Worm (Caenorhabditis elegans) whole organism, L4 larva: ENCODE data around the gene F26F4.2.

Experiments used
- D1046.2 ChIP-seq: fragments of 200-800 bp; sonication (Bioruptor generic); IDR thresholded peaks from 2 replicates; pipeline ENCODE4 v1.3.6; 2022; ENCODE audit warnings: missing genetic modification characterization, missing compliant biosample characterization
- F10B5.3 ChIP-seq: sonication (generic microtip); optimal IDR thresholded peaks from 2 replicates; lab custom pipeline; 2016; ENCODE audit warnings: mild to moderate bottlenecking, missing genetic modification characterization, missing compliant biosample characterization
- F37D6.2 ChIP-seq: sonication (generic microtip); optimal IDR thresholded peaks from 2 replicates; lab custom pipeline; 2016; ENCODE audit warnings: mild to moderate bottlenecking, missing genetic modification characterization, missing compliant biosample characterization
- R02D3.7 ChIP-seq: fragments of 150-350 bp; sonication (generic microtip); optimal IDR thresholded peaks from 3 replicates; lab custom pipeline; 2014; ENCODE audit warnings: missing biosample characterization, missing genetic modification characterization
- Y48G9A.11 ChIP-seq: fragments of 200-800 bp; sonication (Bioruptor generic); IDR thresholded peaks from 2 replicates; pipeline ENCODE4 v1.3.6; 2022; ENCODE audit warnings: missing genetic modification reagents, missing genetic modification characterization, missing compliant biosample characterization
- Y5F2A.4 ChIP-seq: fragments of 200-800 bp; sonication (Bioruptor generic); optimal IDR thresholded peaks from 2 replicates; lab custom pipeline; 2018; ENCODE audit warnings: mild to moderate bottlenecking, missing genetic modification characterization, missing compliant biosample characterization
- Y75B8A.6 ChIP-seq: fragments of 200-800 bp; sonication (Bioruptor generic); IDR thresholded peaks from 2 replicates; pipeline ENCODE4 v1.3.6; 2022; ENCODE audit warnings: missing genetic modification reagents, missing genetic modification characterization, missing compliant biosample characterization
- ZK546.5 ChIP-seq, 2 experiments: sonication (generic microtip); optimal IDR thresholded peaks; 2 replicates each; lab custom pipeline; 2017; ENCODE audit warnings: missing biosample characterization in 2 of 2, missing genetic modification characterization in 2 of 2
- aha-1 ChIP-seq: fragments of 150-350 bp; peaks from one replicate; lab custom pipeline; 2014; ENCODE audit warnings: missing biosample characterization, missing genetic modification characterization
- ama-1 ChIP-seq: fragments of 150-350 bp; optimal IDR thresholded peaks from 2 replicates; lab custom pipeline; 2014; ENCODE audit warnings: inconsistent platforms, mixed read lengths
- ceh-62 ChIP-seq: sonication (generic microtip); optimal IDR thresholded peaks from 2 replicates; lab custom pipeline; 2017; ENCODE audit warnings: missing biosample characterization, missing genetic modification characterization
- ceh-82 ChIP-seq: sonication (generic microtip); optimal IDR thresholded peaks from 2 replicates; lab custom pipeline; 2017; ENCODE audit warnings: missing biosample characterization, missing genetic modification characterization
- daf-19 ChIP-seq: fragments of 200-800 bp; sonication (Bioruptor generic); conservative IDR thresholded peaks from 2 replicates; pipeline ENCODE4 v1.3.6; 2022; ENCODE audit warnings: missing genetic modification characterization, missing compliant biosample characterization
- dmd-6 ChIP-seq: fragments of 200-800 bp; sonication (Bioruptor generic); IDR thresholded peaks from 2 replicates; pipeline ENCODE4 v1.3.6; 2022; ENCODE audit warnings: missing genetic modification reagents, missing genetic modification characterization, missing compliant biosample characterization
- dpl-1 ChIP-seq: fragments of 150-350 bp; optimal IDR thresholded peaks from 2 replicates; lab custom pipeline; 2014; ENCODE audit warnings: missing biosample characterization, missing genetic modification reagents, missing genetic modification characterization
- duxl-1 ChIP-seq: sonication (generic microtip); optimal IDR thresholded peaks from 2 replicates; lab custom pipeline; 2016; ENCODE audit warnings: mild to moderate bottlenecking, missing genetic modification characterization, moderate library complexity, missing compliant biosample characterization; ENCODE audit not compliant: poor library complexity
- egl-27 ChIP-seq: sonication (generic microtip); optimal IDR thresholded peaks from 3 replicates; lab custom pipeline; 2017; ENCODE audit warnings: missing biosample characterization, missing genetic modification reagents, missing genetic modification characterization
- hlh-11 ChIP-seq: fragments of 200-800 bp; sonication (Bioruptor generic); optimal IDR thresholded peaks from 2 replicates; lab custom pipeline; 2018; ENCODE audit warnings: mild to moderate bottlenecking, missing genetic modification characterization, missing compliant biosample characterization
- lin-38 ChIP-seq: fragments of 200-800 bp; sonication (Bioruptor generic); IDR thresholded peaks from 2 replicates; pipeline ENCODE4 v1.3.6; 2022; ENCODE audit warnings: missing genetic modification reagents, missing genetic modification characterization, missing compliant biosample characterization
- madf-5 ChIP-seq, 2 experiments: fragments of 200-800 bp; sonication (Bioruptor generic); IDR thresholded peaks; 2 replicates each; pipeline ENCODE4 v1.3.6; 2022; ENCODE audit warnings: missing compliant biosample characterization in 2 of 2, missing genetic modification characterization in 2 of 2
- mdt-29 ChIP-seq: fragments of 200-800 bp; sonication (Bioruptor generic); IDR thresholded peaks from 2 replicates; pipeline ENCODE4 v1.3.6; 2022; ENCODE audit warnings: missing genetic modification reagents, missing genetic modification characterization, missing compliant biosample characterization
- mxl-2 ChIP-seq: fragments of 200-800 bp; sonication (Bioruptor generic); conservative IDR thresholded peaks from 2 replicates; pipeline ENCODE4 v1.3.6; 2022; ENCODE audit warnings: missing genetic modification reagents, missing genetic modification characterization, missing compliant biosample characterization
- nhr-102 ChIP-seq: sonication (generic microtip); optimal IDR thresholded peaks from 2 replicates; lab custom pipeline; 2016; ENCODE audit warnings: mild to moderate bottlenecking, missing genetic modification characterization, moderate library complexity, missing compliant biosample characterization
- nhr-11 ChIP-seq: fragments of 150-350 bp; optimal IDR thresholded peaks from 2 replicates; lab custom pipeline; 2014; ENCODE audit warnings: missing biosample characterization, missing genetic modification characterization
- nhr-111 ChIP-seq: fragments of 200-800 bp; sonication (Bioruptor generic); optimal IDR thresholded peaks from 2 replicates; lab custom pipeline; 2018; ENCODE audit warnings: mild to moderate bottlenecking, missing genetic modification characterization, missing compliant biosample characterization
- nhr-41 ChIP-seq: fragments of 200-800 bp; sonication (Bioruptor generic); IDR thresholded peaks from 2 replicates; pipeline ENCODE4 v1.3.6; 2022; ENCODE audit warnings: missing genetic modification reagents, missing genetic modification characterization, missing compliant biosample characterization
- nhr-6 ChIP-seq: fragments of 150-350 bp; optimal IDR thresholded peaks from 2 replicates; lab custom pipeline; 2014; ENCODE audit warnings: missing biosample characterization, missing genetic modification characterization
- nhr-77 ChIP-seq: fragments of 150-350 bp; optimal IDR thresholded peaks from 2 replicates; lab custom pipeline; 2014; ENCODE audit warnings: missing biosample characterization, missing genetic modification characterization
- php-3 ChIP-seq: fragments of 200-800 bp; sonication (Bioruptor generic); IDR thresholded peaks from 2 replicates; pipeline ENCODE4 v1.3.6; 2022; ENCODE audit warnings: missing genetic modification reagents, missing genetic modification characterization, missing compliant biosample characterization
- sdz-12 ChIP-seq: fragments of 200-800 bp; sonication (Bioruptor generic); optimal IDR thresholded peaks from 2 replicates; lab custom pipeline; 2018; ENCODE audit warnings: mild to moderate bottlenecking, missing genetic modification characterization, missing compliant biosample characterization
- skn-1 ChIP-seq: fragments of 150-350 bp; optimal IDR thresholded peaks from 2 replicates; lab custom pipeline; 2014; ENCODE audit warnings: missing biosample characterization, missing genetic modification characterization
- snpc-4 ChIP-seq: fragments of 150-350 bp; optimal IDR thresholded peaks from 2 replicates; lab custom pipeline; 2014; ENCODE audit warnings: missing biosample characterization, missing genetic modification characterization
- spr-1 ChIP-seq: sonication (generic microtip); optimal IDR thresholded peaks from 2 replicates; lab custom pipeline; 2016; ENCODE audit warnings: mild to moderate bottlenecking, missing genetic modification characterization, missing compliant biosample characterization
- tag-97 ChIP-seq: fragments of 200-800 bp; sonication (Bioruptor generic); IDR thresholded peaks from 2 replicates; pipeline ENCODE4 v1.3.6; 2022; ENCODE audit warnings: missing genetic modification characterization, missing compliant biosample characterization
- tra-1 ChIP-seq: fragments of 200-800 bp; sonication (Bioruptor generic); IDR thresholded peaks from 2 replicates; pipeline ENCODE4 v1.3.6; 2022; ENCODE audit warnings: missing genetic modification reagents, missing genetic modification characterization, missing compliant biosample characterization
- unc-62 ChIP-seq, 3 experiments: fragments of 150-350 bp in 1 of 3; sonication (generic microtip); optimal IDR thresholded peaks in 2 of 3; peaks in 1 of 3; 1 replicate in 1 of 3; 2 replicates in 2 of 3; lab custom pipeline; 2014 to 2017; ENCODE audit warnings: missing biosample characterization in 3 of 3, missing genetic modification characterization in 3 of 3, missing genetic modification reagents in 3 of 3, missing genotype in 1 of 3
- zip-11 ChIP-seq: fragments of 200-800 bp; sonication (Bioruptor generic); IDR thresholded peaks from 2 replicates; pipeline ENCODE4 v1.3.6; 2022; ENCODE audit warnings: missing genetic modification characterization, missing compliant biosample characterization
- ztf-7 ChIP-seq: fragments of 150-350 bp; optimal IDR thresholded peaks from 2 replicates; lab custom pipeline; 2014; ENCODE audit warnings: missing biosample characterization, missing genetic modification characterization

The F26F4.2 gene

DNA sequence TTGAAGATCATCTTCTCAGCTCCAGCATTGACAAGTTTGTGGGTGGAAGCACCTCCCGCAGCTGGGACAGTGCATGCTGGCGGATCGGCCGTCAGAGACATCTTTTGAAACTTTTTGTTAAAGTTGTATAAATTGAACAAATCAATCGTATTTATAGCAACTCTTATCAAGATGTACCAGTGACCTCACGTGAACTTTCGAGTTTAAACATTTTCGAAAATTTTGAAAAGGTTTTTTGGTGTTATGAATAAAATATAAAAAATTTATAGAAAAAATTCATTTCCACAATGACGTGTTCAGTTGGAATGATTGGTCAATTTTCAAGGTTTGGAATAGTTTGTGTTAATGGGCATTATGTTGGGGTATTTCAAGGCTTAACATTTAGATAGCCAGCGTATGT lies 42.4 kb upstream of the F26F4.2 start, which contains the start of the genes msd-4 and C35D10.3:
msd-4 (minus strand) TSS at position 101 of the 400 bp plus-strand sequence.
C35D10.3 (plus strand) TSS at position 279 of the 400 bp plus-strand sequence.
- TF ChIP-seq ama-1 (no peak), sdz-12 (GFP tag; lab: Kevin White, UChicago) (no peak), nhr-11 (tag; lab: Kevin White, UChicago) (no peak), unc-62 (GFP tag; optimal IDR thresholded peaks at IDR 0.05 in 1 of 2; lab: Kevin White, UChicago) (no peak), unc-62 (tag; optimal IDR thresholded peaks at IDR 0.05; lab: Kevin White, UChicago) (no peak), mdt-29 (GFP tag; lab: Robert Waterston, UW) (no peak), lin-38 (no peak), Y75B8A.6 (GFP tag; lab: Robert Waterston, UW) (no peak), D1046.2 (no peak), madf-5 (GFP tag; IDR thresholded peaks at IDR 0.05; lab: Robert Waterston, UW) (no peak), snpc-4 (tag; lab: Kevin White, UChicago) (no peak), nhr-111 (GFP tag; lab: Kevin White, UChicago) (no peak), dpl-1 (GFP tag; lab: Kevin White, UChicago) (no peak)
- TF ChIP-seq, all 104 proteins: peak for 0

DNA sequence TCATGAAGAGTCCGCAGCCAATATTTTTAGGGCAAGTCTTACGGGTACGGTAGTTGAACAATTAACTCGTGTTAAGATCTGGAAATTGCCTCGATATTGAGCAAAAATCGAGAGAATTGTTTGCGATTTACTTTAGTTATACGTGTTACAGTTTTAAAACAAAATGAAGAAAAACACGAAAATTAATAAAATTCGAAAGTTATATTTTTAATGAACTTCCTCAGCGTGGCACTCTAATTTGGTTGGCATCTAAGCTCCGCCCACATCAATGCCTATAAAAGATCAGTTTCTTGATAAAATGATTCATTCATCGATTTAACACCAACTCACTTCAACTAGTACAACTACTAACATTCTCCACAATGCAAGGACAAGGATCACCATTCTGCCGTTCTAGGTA lies 40.6 kb upstream of the F26F4.2 start, which contains the start of gene gipc-1:
gipc-1 (plus strand) TSS at position 301 of the 400 bp plus-strand sequence.
- TF ChIP-seq tag-97 (no peak), nhr-41 (no peak), nhr-102 (no peak), ama-1 (no peak)

DNA sequence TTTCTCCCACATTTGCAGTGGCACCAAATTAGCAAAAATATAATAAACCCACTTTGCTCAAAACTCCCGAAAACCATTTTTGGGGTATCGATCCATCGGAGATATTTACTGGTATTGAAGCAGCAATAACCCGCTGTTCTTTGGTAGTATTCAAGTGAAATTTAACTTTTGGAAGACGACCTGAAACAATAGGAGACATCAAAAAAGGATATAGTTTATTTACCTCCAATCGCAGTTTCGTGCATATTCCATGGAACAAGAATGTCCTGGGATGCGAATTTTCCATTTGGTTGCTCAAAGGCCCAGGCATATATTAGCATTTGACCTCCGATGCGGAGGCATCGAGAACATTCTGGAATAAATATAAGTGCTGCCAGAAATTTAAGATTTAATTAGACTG lies 37.7 kb upstream of the F26F4.2 start:
- TF ChIP-seq nhr-6 (tag; lab: Kevin White, UChicago) (no peak), mxl-2 (GFP tag; lab: Robert Waterston, UW) (no peak), ztf-7 (tag; lab: Kevin White, UChicago) (no peak), aha-1 (tag; lab: Kevin White, UChicago) (peak; percentile 96), F10B5.3 (tag; lab: Kevin White, UChicago) (no peak)
- TF ChIP-seq, all 104 proteins: peak for 1

DNA sequence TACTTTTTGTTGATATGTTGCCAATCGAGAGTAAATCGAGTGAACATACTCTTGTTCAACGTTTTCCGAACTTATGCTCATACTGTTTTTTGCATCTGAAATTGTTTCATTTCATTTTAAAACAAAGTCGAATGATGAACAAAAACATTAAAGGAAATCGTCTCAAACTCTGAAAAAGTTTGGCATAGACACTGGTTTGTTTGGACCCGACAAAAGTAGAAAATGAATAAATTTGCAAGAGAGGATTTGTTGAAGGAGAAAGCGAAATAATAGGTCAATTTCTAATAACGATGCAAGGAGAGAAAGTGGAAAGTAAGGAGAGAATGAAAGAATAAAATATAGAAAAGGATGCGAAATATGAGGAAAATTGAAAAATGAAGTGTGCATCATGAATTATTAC lies 36.4 kb upstream of the F26F4.2 start, which contains the start of gene C35D10.12:
C35D10.12 (minus strand) TSS at position 101 of the 400 bp plus-strand sequence.
- TF ChIP-seq egl-27 (tag; lab: Kevin White, UChicago) = no peak
- TF ChIP-seq skn-1 = no peak
- no peak for TF ChIP-seq hlh-11 (tag; lab: Kevin White, UChicago)
- TF ChIP-seq nhr-41 = no peak
- no peak for TF ChIP-seq ZK546.5 (tag; optimal IDR thresholded peaks at IDR 0.05; lab: Kevin White, UChicago)
- no peak for TF ChIP-seq php-3 (GFP tag; lab: Robert Waterston, UW)
- TF ChIP-seq R02D3.7 (tag; lab: Kevin White, UChicago) = no peak
- no peak for TF ChIP-seq Y48G9A.11 (GFP tag; lab: Robert Waterston, UW)
- no peak for TF ChIP-seq tra-1 (GFP tag; lab: Robert Waterston, UW)
- no peak for TF ChIP-seq duxl-1
- no peak for TF ChIP-seq F37D6.2 (tag; lab: Kevin White, UChicago)
- TF ChIP-seq ceh-62 = no peak
- no peak for TF ChIP-seq nhr-77 (tag; lab: Kevin White, UChicago)
- TF ChIP-seq zip-11 (GFP tag; lab: Robert Waterston, UW) = no peak
- TF ChIP-seq spr-1 (tag; lab: Kevin White, UChicago) = no peak
- no peak for TF ChIP-seq Y5F2A.4 (GFP tag; lab: Kevin White, UChicago)
- TF ChIP-seq dmd-6 (GFP tag; lab: Robert Waterston, UW) = no peak
- no peak for TF ChIP-seq ceh-82 (tag; lab: Kevin White, UChicago)
- no peak for TF ChIP-seq daf-19 (GFP tag; lab: Robert Waterston, UW)
